Fruit fly (Drosophila melanogaster) whole organism, prepupa: Measurements from ENCODE around the gene CG32026.

Source experiments
- Blimp-1 ChIP-seq: fragments of 200-800 bp; sonication (Bioruptor generic); optimal IDR thresholded peaks from 3 replicates; lab custom pipeline; 2017; ENCODE audit warnings: missing biosample characterization, missing genetic modification characterization, mild to moderate bottlenecking, moderate library complexity, missing genetic modification reagents
- CG10669 ChIP-seq: fragments of 200-800 bp; sonication (Bioruptor generic); optimal IDR thresholded peaks from 3 replicates; lab custom pipeline; 2018; ENCODE audit warnings: missing biosample characterization, mild to moderate bottlenecking, missing genetic modification characterization, moderate library complexity
- CG11294 ChIP-seq: fragments of 200-800 bp; sonication (Bioruptor generic); IDR thresholded peaks from 2 replicates; pipeline ENCODE4 v1.3.6; 2022; ENCODE audit warnings: missing biosample characterization, missing genetic modification characterization
- CG16779 ChIP-seq: fragments of 200-800 bp; sonication (Bioruptor generic); optimal IDR thresholded peaks from 3 replicates; lab custom pipeline; 2017; ENCODE audit warnings: missing biosample characterization, mild to moderate bottlenecking, missing genetic modification characterization
- CG3032 ChIP-seq: fragments of 200-800 bp; optimal IDR thresholded peaks from 2 replicates; lab custom pipeline; 2019; ENCODE audit warnings: missing biosample characterization, mild to moderate bottlenecking, missing genetic modification characterization, moderate library complexity
- CG32006 ChIP-seq: fragments of 200-800 bp; sonication (Bioruptor generic); optimal IDR thresholded peaks from 3 replicates; lab custom pipeline; 2017; ENCODE audit warnings: missing biosample characterization, mild to moderate bottlenecking, missing genetic modification characterization
- CG34406 ChIP-seq: fragments of 200-800 bp; sonication (Bioruptor generic); optimal IDR thresholded peaks from 3 replicates; lab custom pipeline; 2016; ENCODE audit warnings: missing biosample characterization, missing genetic modification characterization
- CG3919 ChIP-seq: fragments of 200-800 bp; sonication (Bioruptor generic); optimal IDR thresholded peaks from 3 replicates; lab custom pipeline; 2016; ENCODE audit warnings: missing biosample characterization, missing genetic modification characterization
- CG4318 ChIP-seq: fragments of 200-800 bp; sonication (Bioruptor generic); optimal IDR thresholded peaks from 3 replicates; lab custom pipeline; 2017; ENCODE audit warnings: missing biosample characterization, mild to moderate bottlenecking, missing genetic modification characterization
- CG6163 ChIP-seq: fragments of 200-800 bp; sonication (Bioruptor generic); IDR thresholded peaks from 3 replicates; pipeline ENCODE4 v1.3.6; 2022; ENCODE audit warnings: missing biosample characterization, missing genetic modification characterization
- CG6276 ChIP-seq: fragments of 200-800 bp; sonication (Bioruptor generic); optimal IDR thresholded peaks from 2 replicates; lab custom pipeline; 2017; ENCODE audit warnings: missing biosample characterization, mild to moderate bottlenecking, missing genetic modification characterization
- CG6792 ChIP-seq: fragments of 200-800 bp; sonication (Bioruptor generic); optimal IDR thresholded peaks from 3 replicates; lab custom pipeline; 2016; ENCODE audit warnings: missing biosample characterization, missing genetic modification characterization
- CG6808 ChIP-seq: fragments of 200-800 bp; sonication (Bioruptor generic); optimal IDR thresholded peaks from 3 replicates; lab custom pipeline; 2017; ENCODE audit warnings: missing biosample characterization, missing genetic modification characterization, mild to moderate bottlenecking, moderate library complexity, missing genetic modification reagents
- CG6854 ChIP-seq: fragments of 200-800 bp; sonication (Bioruptor generic); optimal IDR thresholded peaks from 2 replicates; lab custom pipeline; 2017; ENCODE audit warnings: missing biosample characterization, mild to moderate bottlenecking, missing genetic modification characterization
- CG7368 ChIP-seq: fragments of 200-800 bp; sonication (Bioruptor generic); optimal IDR thresholded peaks from 3 replicates; lab custom pipeline; 2016; ENCODE audit warnings: missing biosample characterization, missing genetic modification characterization
- CG8119 ChIP-seq: fragments of 200-800 bp; sonication (Bioruptor generic); IDR thresholded peaks from 3 replicates; pipeline ENCODE4 v1.3.6; 2022; ENCODE audit warnings: missing biosample characterization, missing genetic modification characterization
- CG8319 ChIP-seq: fragments of 200-800 bp; sonication (Bioruptor generic); optimal IDR thresholded peaks from 3 replicates; lab custom pipeline; 2016; ENCODE audit warnings: missing biosample characterization, missing genetic modification characterization
- CG8632 ChIP-seq: fragments of 200-800 bp; sonication (Bioruptor generic); optimal IDR thresholded peaks from 3 replicates; lab custom pipeline; 2016; ENCODE audit warnings: missing biosample characterization, missing genetic modification characterization
- CG9139 ChIP-seq: fragments of 200-800 bp; sonication (Bioruptor generic); optimal IDR thresholded peaks from 3 replicates; lab custom pipeline; 2017; ENCODE audit warnings: missing biosample characterization, mild to moderate bottlenecking, missing genetic modification characterization
- Eip78C ChIP-seq: fragments of 200-800 bp; sonication (Bioruptor generic); peaks from one replicate; lab custom pipeline; 2016; ENCODE audit warnings: missing biosample characterization, missing genetic modification characterization
- Eip93F ChIP-seq: fragments of 200-800 bp; sonication (Bioruptor generic); optimal IDR thresholded peaks from 2 replicates; lab custom pipeline; 2016; ENCODE audit warnings: missing biosample characterization, mild to moderate bottlenecking, missing genetic modification characterization
- Ets21C ChIP-seq: fragments of 200-800 bp; sonication (Bioruptor generic); optimal IDR thresholded peaks from 3 replicates; lab custom pipeline; 2016; ENCODE audit warnings: missing biosample characterization, missing genetic modification characterization
- Ets96B ChIP-seq: fragments of 200-800 bp; optimal IDR thresholded peaks from 2 replicates; lab custom pipeline; 2019; ENCODE audit warnings: missing biosample characterization, mild to moderate bottlenecking, missing genetic modification characterization, moderate library complexity
- Hr38 ChIP-seq: sonication (Bioruptor generic); optimal IDR thresholded peaks from 2 replicates; lab custom pipeline; 2016; ENCODE audit warnings: missing biosample characterization, missing genetic modification characterization
- Hr39 ChIP-seq: fragments of 200-800 bp; sonication (Bioruptor generic); optimal IDR thresholded peaks from 2 replicates; lab custom pipeline; 2016; ENCODE audit warnings: missing biosample characterization, missing genetic modification characterization
- Lpt ChIP-seq: fragments of 200-800 bp; sonication (Bioruptor generic); optimal IDR thresholded peaks from 3 replicates; lab custom pipeline; 2016; ENCODE audit warnings: missing biosample characterization, missing genetic modification characterization
- Met ChIP-seq: fragments of 200-800 bp; sonication (Bioruptor generic); optimal IDR thresholded peaks from 3 replicates; lab custom pipeline; 2016; ENCODE audit warnings: missing biosample characterization, missing genetic modification characterization
- OdsH ChIP-seq: fragments of 200-800 bp; sonication (Bioruptor generic); optimal IDR thresholded peaks from 3 replicates; lab custom pipeline; 2016; ENCODE audit warnings: missing biosample characterization, missing genetic modification characterization
- Sox102F ChIP-seq: fragments of 200-800 bp; sonication (Bioruptor generic); optimal IDR thresholded peaks from 2 replicates; lab custom pipeline; 2016; ENCODE audit warnings: missing biosample characterization, mild to moderate bottlenecking, missing genetic modification characterization
- Sox14 ChIP-seq: fragments of 200-800 bp; sonication (Bioruptor generic); optimal IDR thresholded peaks from 3 replicates; lab custom pipeline; 2016; ENCODE audit warnings: missing biosample characterization, missing genetic modification characterization
- Sox15 ChIP-seq: fragments of 200-800 bp; sonication (Bioruptor generic); optimal IDR thresholded peaks from 3 replicates; lab custom pipeline; 2016; ENCODE audit warnings: missing biosample characterization, missing genetic modification characterization
- cyc ChIP-seq: fragments of 200-800 bp; sonication (Bioruptor generic); optimal IDR thresholded peaks from 3 replicates; lab custom pipeline; 2016; ENCODE audit warnings: missing biosample characterization, missing genetic modification characterization
- dac ChIP-seq: fragments of 200-800 bp; sonication (Bioruptor generic); optimal IDR thresholded peaks from 2 replicates; lab custom pipeline; 2017; ENCODE audit warnings: missing biosample characterization, mild to moderate bottlenecking, missing genetic modification characterization
- dsx ChIP-seq: fragments of 200-800 bp; optimal IDR thresholded peaks from 3 replicates; lab custom pipeline; 2019; ENCODE audit warnings: missing biosample characterization, mild to moderate bottlenecking, missing genetic modification characterization, moderate library complexity; ENCODE audit not compliant: poor library complexity, severe bottlenecking
- eg ChIP-seq: fragments of 200-800 bp; sonication (Bioruptor generic); IDR thresholded peaks from 3 replicates; pipeline ENCODE4 v1.3.6; 2022; ENCODE audit warnings: missing biosample characterization, missing genetic modification characterization
- esn ChIP-seq: fragments of 200-800 bp; sonication (Bioruptor generic); optimal IDR thresholded peaks from 2 replicates; lab custom pipeline; 2016; ENCODE audit warnings: missing biosample characterization, mild to moderate bottlenecking, missing genetic modification characterization, moderate library complexity
- fd59A ChIP-seq: fragments of 200-800 bp; sonication (Bioruptor generic); optimal IDR thresholded peaks from 2 replicates; lab custom pipeline; 2017; ENCODE audit warnings: missing biosample characterization, mild to moderate bottlenecking, missing genetic modification characterization, missing genetic modification reagents
- fd85E ChIP-seq: fragments of 200-800 bp; sonication (Bioruptor generic); optimal IDR thresholded peaks from 3 replicates; lab custom pipeline; 2016; ENCODE audit warnings: missing biosample characterization, missing genetic modification characterization
- fkh ChIP-seq: fragments of 200-800 bp; sonication (Bioruptor generic); optimal IDR thresholded peaks from 3 replicates; lab custom pipeline; 2017; ENCODE audit warnings: missing biosample characterization, mild to moderate bottlenecking, missing genetic modification characterization, moderate library complexity
- lz ChIP-seq: fragments of 200-800 bp; sonication (Bioruptor generic); optimal IDR thresholded peaks from 3 replicates; lab custom pipeline; 2016; ENCODE audit warnings: missing biosample characterization, missing genetic modification characterization
- net ChIP-seq: fragments of 200-800 bp; sonication (Bioruptor generic); optimal IDR thresholded peaks from 3 replicates; lab custom pipeline; 2016; ENCODE audit warnings: missing biosample characterization, missing genetic modification characterization
- salr ChIP-seq, 2 experiments: fragments of 200-800 bp; sonication (Bioruptor generic); optimal IDR thresholded peaks; 3 replicates each; lab custom pipeline; 2016 to 2018; ENCODE audit warnings: missing biosample characterization in 2 of 2, missing genetic modification characterization in 2 of 2, mild to moderate bottlenecking in 1 of 2
- ss ChIP-seq, 2 experiments: fragments of 200-800 bp; sonication (Bioruptor generic); optimal IDR thresholded peaks; 2 replicates in 1 of 2; 3 replicates in 1 of 2; lab custom pipeline; 2017 to 2018; ENCODE audit warnings: mild to moderate bottlenecking in 2 of 2, missing biosample characterization in 2 of 2, missing genetic modification characterization in 2 of 2, moderate library complexity in 1 of 2
- svp ChIP-seq: fragments of 200-800 bp; sonication (Bioruptor generic); peaks from one replicate; lab custom pipeline; 2016; ENCODE audit warnings: missing biosample characterization, missing genetic modification characterization
- topi ChIP-seq: fragments of 200-800 bp; sonication (Bioruptor generic); optimal IDR thresholded peaks from 3 replicates; lab custom pipeline; 2016; ENCODE audit warnings: missing biosample characterization, missing genetic modification characterization
- vri ChIP-seq: fragments of 200-800 bp; sonication (Bioruptor generic); optimal IDR thresholded peaks from 3 replicates; lab custom pipeline; 2016; ENCODE audit warnings: missing biosample characterization, mild to moderate bottlenecking, missing genetic modification characterization

Gene CG32026

DNA sequence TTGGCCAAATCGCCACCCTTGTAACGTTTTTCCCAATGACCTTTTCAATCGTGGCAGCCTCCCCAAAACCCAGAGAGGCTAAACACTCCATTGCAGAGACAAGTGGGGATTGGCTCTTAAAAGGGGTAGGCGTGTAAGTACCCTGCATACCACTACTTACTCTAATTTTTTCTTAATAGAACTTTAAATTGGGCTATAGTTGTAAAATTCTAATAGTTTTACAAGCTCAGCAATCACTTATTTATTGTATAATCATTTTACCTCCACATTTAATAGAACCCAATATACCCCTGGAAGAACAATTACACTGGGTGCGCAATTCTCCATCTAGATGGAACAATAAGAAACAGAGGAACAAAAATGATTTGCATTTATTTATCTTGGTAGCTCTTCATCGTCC is 5.5 kb downstream of the CG32026 start (continued):
- TF ChIP-seq CG32006 (GFP tag; lab: Kevin White, UChicago) (peak; percentile 45), dsx (GFP tag; lab: Kevin White, UChicago) (peak; percentile 25), Sox102F (GFP tag; lab: Kevin White, UChicago) (peak; percentile 71), CG6808 (GFP tag; lab: Kevin White, UChicago) (peak; percentile 35), cyc (peak; percentile 54), ss (GFP tag; optimal IDR thresholded peaks at IDR 0.05; lab: Kevin White, UChicago) (no peak), fd59A (peak; percentile 36), lz (GFP tag; lab: Kevin White, UChicago) (peak; percentile 59), CG8119 (GFP tag; lab: Robert Waterston, UW) (peak; percentile 38; the same call in 1 of the 3 replicates), Met (GFP tag; lab: Kevin White, UChicago) (peak; percentile 66), fd85E (GFP tag; lab: Kevin White, UChicago) (no peak), salr (GFP tag; optimal IDR thresholded peaks at IDR 0.05; lab: Kevin White, UChicago) (peak in 1 of 2 experiments; percentile 25), CG10669 (GFP tag; lab: Kevin White, UChicago) (peak; percentile 59), Ets96B (tag; lab: Kevin White, UChicago) (peak; percentile 65), OdsH (GFP tag; lab: Kevin White, UChicago) (peak; percentile 46), CG8632 (GFP tag; lab: Kevin White, UChicago) (peak; percentile 17), CG16779 (tag; lab: Kevin White, UChicago) (no peak), Ets21C (GFP tag; lab: Kevin White, UChicago) (peak; percentile 58), Blimp-1 (no peak), CG9139 (GFP tag; lab: Kevin White, UChicago) (no peak), CG3032 (tag; lab: Kevin White, UChicago) (peak; percentile 51), Hr38 (no peak), esn (GFP tag; lab: Kevin White, UChicago) (peak; percentile 68), vri (peak; percentile 18)

DNA sequence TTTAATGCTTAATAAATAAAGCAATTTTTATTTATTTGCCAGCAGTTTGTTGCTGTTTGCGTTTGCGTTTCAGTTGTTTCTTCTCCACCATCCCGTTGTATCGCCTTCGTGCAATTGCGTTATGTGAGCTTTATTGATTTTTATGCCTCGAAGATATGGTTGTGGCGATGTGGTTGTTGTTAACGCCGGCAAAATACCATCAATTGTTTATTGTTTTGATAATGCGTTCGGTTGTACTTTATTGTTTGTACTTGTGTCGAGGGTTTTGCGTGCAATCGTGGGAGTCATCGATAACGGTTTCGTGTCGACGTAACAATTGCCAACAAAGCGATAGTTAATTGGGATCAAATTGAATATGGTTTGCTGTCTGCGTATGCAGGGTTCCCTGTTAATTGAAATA is 6.1 kb downstream of the CG32026 start:
- TF ChIP-seq CG16779 (tag; lab: Kevin White, UChicago) (no peak), CG8119 (GFP tag; lab: Robert Waterston, UW) (no peak), CG32006 (GFP tag; lab: Kevin White, UChicago) (no peak), fkh (GFP tag; lab: Kevin White, UChicago) (peak; percentile 19), svp (GFP tag; lab: Kevin White, UChicago) (peak; percentile 64), eg (GFP tag; lab: Robert Waterston, UW) (0 out of 3 replicates have a peak, but pooled peaks have one; percentile 6), topi (GFP tag; lab: Kevin White, UChicago) (no peak), CG8319 (GFP tag; lab: Kevin White, UChicago) (no peak), CG6276 (GFP tag; lab: Kevin White, UChicago) (no peak), CG6808 (GFP tag; lab: Kevin White, UChicago) (no peak), salr (GFP tag; optimal IDR thresholded peaks at IDR 0.05; lab: Kevin White, UChicago) (no peak), cyc (no peak), vri (peak; percentile 80), Hr39 (GFP tag; lab: Kevin White, UChicago) (no peak), ss (GFP tag; optimal IDR thresholded peaks at IDR 0.05; lab: Kevin White, UChicago) (no peak), net (GFP tag; lab: Kevin White, UChicago) (no peak), Sox102F (GFP tag; lab: Kevin White, UChicago) (no peak), CG11294 (GFP tag; lab: Robert Waterston, UW) (no peak), CG6163 (GFP tag; lab: Robert Waterston, UW) (no peak), dac (GFP tag; lab: Kevin White, UChicago) (no peak), CG4318 (GFP tag; lab: Kevin White, UChicago) (no peak), CG3919 (GFP tag; lab: Kevin White, UChicago) (no peak), Ets96B (tag; lab: Kevin White, UChicago) (no peak), Sox15 (GFP tag; lab: Kevin White, UChicago) (no peak), CG8632 (GFP tag; lab: Kevin White, UChicago) (no peak), CG6854 (GFP tag; lab: Kevin White, UChicago) (no peak), CG34406 (no peak), Eip78C (peak; percentile 16), CG6792 (GFP tag; lab: Kevin White, UChicago) (no peak), Sox14 (GFP tag; lab: Kevin White, UChicago) (no peak), Eip93F (GFP tag; lab: Kevin White, UChicago) (no peak), CG7368 (GFP tag; lab: Kevin White, UChicago) (no peak), CG3032 (tag; lab: Kevin White, UChicago) (no peak), Lpt (GFP tag; lab: Kevin White, UChicago) (no peak), Ets21C (GFP tag; lab: Kevin White, UChicago) (no peak)
